Fruit fly (Drosophila melanogaster): ENCODE results near the gene fz.
A peak's percentile ranks its signal among the peaks of the same experiment; 100 is the strongest.

fz gene

dm6 chr3L:14274088-14275058, at the start of gene fz:
fz (plus strand) TSS chr3L:14274343.
- TF ChIP-seq CG7368 (GFP tag; optimal IDR thresholded peaks at IDR 0.05) (peak; percentile 5), fkh (GFP tag; optimal IDR thresholded peaks at IDR 0.05) (peak; percentile 70), CG6276 (GFP tag; optimal IDR thresholded peaks at IDR 0.05) (peak; percentile 15), ss (GFP tag; optimal IDR thresholded peaks at IDR 0.05) (peak; percentile 23 to 31), Sox14 (GFP tag; optimal IDR thresholded peaks at IDR 0.05) (peak; percentile 24), Hr4 (GFP tag; optimal IDR thresholded peaks at IDR 0.05) (no peak), spab (GFP tag; optimal IDR thresholded peaks at IDR 0.05) (no peak), CG8319 (GFP tag; optimal IDR thresholded peaks at IDR 0.05) (no peak), Ets21C (GFP tag; optimal IDR thresholded peaks at IDR 0.05) (no peak), Sox102F (GFP tag; optimal IDR thresholded peaks at IDR 0.05) (peak; percentile 62), Gug (GFP tag; IDR thresholded peaks at IDR 0.05) (no peak), CG11762 (GFP tag; optimal IDR thresholded peaks at IDR 0.05; ENCODE audit: insufficient read depth) (no peak), CG10669 (GFP tag; optimal IDR thresholded peaks at IDR 0.05) (no peak), eg (GFP tag; IDR thresholded peaks at IDR 0.05) (peak; percentile 68; the same call in 2 of the 3 replicates), OdsH (GFP tag; optimal IDR thresholded peaks at IDR 0.05) (no peak), CG3919 (GFP tag; optimal IDR thresholded peaks at IDR 0.05) (peak; percentile 3), CG15336 (GFP tag; IDR thresholded peaks at IDR 0.05) (peak; percentile 52; the same call in 1 of the 2 replicates), salr (GFP tag; optimal IDR thresholded peaks at IDR 0.05) (no peak), fd85E (GFP tag; optimal IDR thresholded peaks at IDR 0.05) (no peak), CG6854 (GFP tag; optimal IDR thresholded peaks at IDR 0.05) (peak; percentile 50), net (GFP tag; optimal IDR thresholded peaks at IDR 0.05) (no peak), CG4318 (GFP tag; optimal IDR thresholded peaks at IDR 0.05) (no peak), CG8119 (GFP tag; IDR thresholded peaks at IDR 0.05) (peak; percentile 58; the same call in 2 of the 3 replicates), fd59A (GFP tag; optimal IDR thresholded peaks at IDR 0.05) (no peak), CG9139 (GFP tag; optimal IDR thresholded peaks at IDR 0.05) (peak; percentile 24), CG1621 (tag; optimal IDR thresholded peaks at IDR 0.05) (peak; percentile 11), pdm3 (GFP tag; optimal IDR thresholded peaks at IDR 0.05) (no peak), svp (GFP tag) (peak; percentile 78), Eip78C (GFP tag) (peak; percentile 66), Hr39 (GFP tag; optimal IDR thresholded peaks at IDR 0.05) (peak; percentile 43), dsx (GFP tag; optimal IDR thresholded peaks at IDR 0.05; ENCODE audit: poor library complexity, severe bottlenecking) (peak; percentile 31), Eip75B (GFP tag; optimal IDR thresholded peaks at IDR 0.05) (peak; percentile 21), achi (GFP tag; optimal IDR thresholded peaks at IDR 0.05) (peak; percentile 26), CG6808 (GFP tag; optimal IDR thresholded peaks at IDR 0.05) (peak; percentile 26), CG6163 (GFP tag; IDR thresholded peaks at IDR 0.05) (peak; percentile 61; the same call in 2 of the 3 replicates)

- TF ChIP-seq CG6163 (GFP tag; IDR thresholded peaks at IDR 0.05) (0 out of 3 replicates have a peak, but pooled peaks have one; percentile 50), CG6808 (GFP tag; optimal IDR thresholded peaks at IDR 0.05) (peak; percentile 13), Ets96B (tag; optimal IDR thresholded peaks at IDR 0.05) (peak; percentile 17), eg (GFP tag; IDR thresholded peaks at IDR 0.05) (no peak), esn (GFP tag; optimal IDR thresholded peaks at IDR 0.05) (peak; percentile 19), svp (GFP tag) (peak; percentile 85), CG6276 (GFP tag; optimal IDR thresholded peaks at IDR 0.05) (no peak), Sox14 (GFP tag; optimal IDR thresholded peaks at IDR 0.05) (peak; percentile 9), OdsH (GFP tag; optimal IDR thresholded peaks at IDR 0.05) (peak; percentile 27), Met (GFP tag; optimal IDR thresholded peaks at IDR 0.05) (peak; percentile 4), CG34406 (GFP tag; optimal IDR thresholded peaks at IDR 0.05) (peak; percentile 25), topi (GFP tag; optimal IDR thresholded peaks at IDR 0.05) (peak; percentile 0), CG3919 (GFP tag; optimal IDR thresholded peaks at IDR 0.05) (peak; percentile 3), Eip78C (GFP tag) (peak; percentile 72), ss (GFP tag; optimal IDR thresholded peaks at IDR 0.05) (no peak), CG11294 (GFP tag; IDR thresholded peaks at IDR 0.05) (0 out of 2 replicates have a peak, but pooled peaks have one; percentile 44), CG11762 (GFP tag; optimal IDR thresholded peaks at IDR 0.05; ENCODE audit: insufficient read depth) (no peak)
These were observed 45.1 kb upstream of the fz start for dm6 chr3L:14229069-14229468.

All from whole organism, prepupa.